Worm (Caenorhabditis elegans): ENCODE measurements around the gene gstk-1.

Gene gstk-1

DNA sequence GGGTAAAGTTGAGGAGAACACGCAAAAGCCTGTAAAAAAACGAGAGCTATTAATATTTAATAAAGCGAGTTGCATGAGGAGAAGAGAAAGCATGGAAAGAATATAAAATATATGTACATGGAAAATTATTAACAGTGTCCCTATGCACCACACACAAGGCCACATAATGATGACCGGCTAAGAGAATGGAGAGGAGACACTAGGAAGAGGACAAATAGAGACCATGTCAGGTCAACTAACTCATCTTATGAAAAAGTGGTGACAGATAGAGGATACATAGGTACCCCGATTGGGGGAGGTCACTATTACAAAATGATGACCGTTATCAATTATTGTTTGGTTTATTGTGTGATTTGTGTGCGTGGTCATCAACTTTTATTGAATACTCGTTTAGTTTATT, 12.1 kb upstream of the gstk-1 start, which contains the start of gene fzr-1:
TSS of gene fzr-1 (minus strand) at position 29 of the 400 bp plus-strand sequence.
- TF ChIP-seq ceh-19 (GFP tag; optimal IDR thresholded peaks at IDR 0.05) (no peak), elt-2 (tag; optimal IDR thresholded peaks at IDR 0.05) (peak; percentile 16)

DNA sequence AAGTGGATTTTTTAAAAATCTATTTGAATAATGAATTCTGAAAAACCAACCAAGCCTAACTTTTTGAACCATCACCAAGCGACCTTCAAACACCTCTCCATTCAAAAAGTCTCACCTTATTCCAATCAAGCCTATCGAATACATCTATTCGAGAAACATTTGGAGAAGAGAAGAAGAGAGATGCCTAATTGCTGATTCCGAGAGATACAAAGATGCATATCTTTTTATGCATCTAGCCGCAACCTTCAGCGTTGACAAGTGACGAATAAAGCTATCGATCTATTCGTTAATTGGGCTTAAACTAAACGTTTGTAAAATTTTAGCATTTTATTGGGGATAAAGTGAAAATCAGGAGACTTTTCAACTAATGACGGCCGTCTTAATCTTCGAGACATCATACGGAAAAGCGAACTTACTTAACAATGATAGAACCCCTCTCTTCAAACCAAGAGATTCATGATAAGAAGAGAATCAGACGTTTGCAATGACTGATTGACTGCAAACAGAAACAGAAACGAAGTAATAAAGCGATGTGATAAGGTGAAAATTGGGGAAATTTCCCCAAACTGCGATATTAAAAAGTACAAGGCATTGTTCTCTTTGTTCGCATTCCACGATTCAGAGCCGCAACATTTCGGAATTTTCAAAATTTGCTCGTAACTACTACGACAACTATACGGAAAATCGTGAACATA, 11.4 kb upstream of the gstk-1 start:
- TF ChIP-seq pros-1 (tag; optimal IDR thresholded peaks at IDR 0.05) = no peak
- TF ChIP-seq unc-55 (GFP tag; optimal IDR thresholded peaks at IDR 0.05) = peak; percentile 39
- TF ChIP-seq rnt-1 (tag; optimal IDR thresholded peaks at IDR 0.05) = peak; percentile 77
- TF ChIP-seq zip-5 (tag; optimal IDR thresholded peaks at IDR 0.05) = no peak
- peak; percentile 46 for TF ChIP-seq elt-2 (tag; optimal IDR thresholded peaks at IDR 0.05)
- TF ChIP-seq ceh-34 (tag; optimal IDR thresholded peaks at IDR 0.05) = no peak
- no peak for TF ChIP-seq ets-4 (tag; optimal IDR thresholded peaks at IDR 0.05)
- no peak for TF ChIP-seq ceh-2 (tag; optimal IDR thresholded peaks at IDR 0.05)

- TF ChIP-seq unc-3 (GFP tag; conservative IDR thresholded peaks at IDR 0.05) (no peak), unc-3 (tag; optimal IDR thresholded peaks at IDR 0.05) (no peak), ztf-16 (tag; optimal IDR thresholded peaks at IDR 0.05) (no peak), sdc-2 (tag; optimal IDR thresholded peaks at IDR 0.05) (peak; percentile 13), dve-1 (tag; optimal IDR thresholded peaks at IDR 0.05) (peak; percentile 32), T23F11.4 (GFP tag; optimal IDR thresholded peaks at IDR 0.05) (no peak), ceh-2 (tag; optimal IDR thresholded peaks at IDR 0.05) (peak; percentile 45), sox-2 (GFP tag; IDR thresholded peaks at IDR 0.05) (no peak), K09A11.1 (tag; optimal IDR thresholded peaks at IDR 0.05; ENCODE audit: insufficient read depth) (peak; percentile 31), ceh-45 (GFP tag; IDR thresholded peaks at IDR 0.05) (no peak), ceh-34 (tag; optimal IDR thresholded peaks at IDR 0.05) (peak; percentile 76), fkh-10 (GFP tag; optimal IDR thresholded peaks at IDR 0.05) (no peak), pros-1 (tag; optimal IDR thresholded peaks at IDR 0.05) (peak; percentile 78), ceh-18 (tag; optimal IDR thresholded peaks at IDR 0.05) (peak; percentile 56), C08G9.2 (tag; optimal IDR thresholded peaks at IDR 0.05) (peak; percentile 47), ceh-22 (tag; optimal IDR thresholded peaks at IDR 0.05) (no peak), pha-4 (tag; optimal IDR thresholded peaks at IDR 0.05) (no peak), ceh-9 (tag; optimal IDR thresholded peaks at IDR 0.05) (no peak), nhr-11 (tag; optimal IDR thresholded peaks at IDR 0.05) (no peak), lim-6 (tag; optimal IDR thresholded peaks at IDR 0.05) (no peak), pat-9 (tag; optimal IDR thresholded peaks at IDR 0.05) (no peak), ceh-48 (tag; optimal IDR thresholded peaks at IDR 0.05) (peak; percentile 80), odd-2 (tag; optimal IDR thresholded peaks at IDR 0.05) (no peak), tbx-2 (tag; optimal IDR thresholded peaks at IDR 0.05) (peak; percentile 66), hlh-6 (tag; optimal IDR thresholded peaks at IDR 0.05) (peak; percentile 40), fkh-6 (tag; optimal IDR thresholded peaks at IDR 0.05) (no peak), gmeb-2 (tag; optimal IDR thresholded peaks at IDR 0.05) (no peak), syd-9 (tag; optimal IDR thresholded peaks at IDR 0.05) (peak; percentile 46), elt-4 (tag; optimal IDR thresholded peaks at IDR 0.05) (no peak), unc-86 (tag; optimal IDR thresholded peaks at IDR 0.05) (no peak), ceh-6 (GFP tag; optimal IDR thresholded peaks at IDR 0.05) (peak; percentile 37), ceh-19 (GFP tag; optimal IDR thresholded peaks at IDR 0.05) (no peak), hlh-8 (tag; optimal IDR thresholded peaks at IDR 0.05) (no peak), zip-5 (tag; optimal IDR thresholded peaks at IDR 0.05) (no peak), rnt-1 (tag; optimal IDR thresholded peaks at IDR 0.05) (peak; percentile 59), ama-1 (optimal IDR thresholded peaks at IDR 0.05) (no peak), lin-11 (tag; optimal IDR thresholded peaks at IDR 0.05) (no peak), hlh-13 (GFP tag; optimal IDR thresholded peaks at IDR 0.05) (no peak), F13H6.1 (tag; optimal IDR thresholded peaks at IDR 0.05) (no peak), fax-1 (tag; optimal IDR thresholded peaks at IDR 0.05) (no peak), dmd-4 (tag; optimal IDR thresholded peaks at IDR 0.05; ENCODE audit: borderline replicate concordance) (peak; percentile 58), sox-4 (tag; optimal IDR thresholded peaks at IDR 0.05) (no peak), mec-3 (tag; optimal IDR thresholded peaks at IDR 0.05; ENCODE audit: borderline replicate concordance) (no peak), nfya-1 (tag; optimal IDR thresholded peaks at IDR 0.05) (peak; percentile 89)
Observed at ce11 chrII:9646122-9646555, 10.4 kb upstream of the gstk-1 start.
